Fruit fly (Drosophila melanogaster) whole organism: ENCODE results near the gene Mst98Ca.
A peak's percentile ranks its signal among the peaks of the same experiment; 100 is the strongest.

Experiments used
- Dll ChIP-seq: fragments of >200 bp; optimal IDR thresholded peaks from 2 replicates; lab custom pipeline; 2017
- psq ChIP-seq: fragments of >200 bp; optimal IDR thresholded peaks from 2 replicates; lab custom pipeline; 2017

dm6 chr3R:28339654-28340605 is 48.8 kb downstream of the Mst98Ca start, which contains the start of the genes Gfat2 and Moca-cyp:
- peak; percentile 86 for TF ChIP-seq Dll (lab: Kevin White, UChicago)
- TF ChIP-seq psq (lab: Kevin White, UChicago) = no peak
